Worm (Caenorhabditis elegans) whole organism, L1 larva: ENCODE results near the gene srw-144.

Experiments
- C16A3.4 ChIP-seq: fragments of 150-350 bp; optimal IDR thresholded peaks from 2 replicates; lab custom pipeline; 2014; ENCODE audit warnings: missing biosample characterization, missing genetic modification characterization
- C34B4.2 ChIP-seq: sonication (generic microtip); optimal IDR thresholded peaks from 2 replicates; lab custom pipeline; 2017; ENCODE audit warnings: mild to moderate bottlenecking, missing genetic modification characterization, missing compliant biosample characterization
- Y116A8C.19 ChIP-seq: sonication (generic microtip); optimal IDR thresholded peaks from 2 replicates; lab custom pipeline; 2016; ENCODE audit warnings: missing compliant biosample characterization, missing genetic modification characterization, borderline replicate concordance
- blmp-1 ChIP-seq: fragments of 150-350 bp; optimal IDR thresholded peaks from 2 replicates; lab custom pipeline; 2014; ENCODE audit warnings: missing biosample characterization, missing genetic modification characterization
- ceh-8 ChIP-seq: fragments of 200-800 bp; sonication (Bioruptor generic); optimal IDR thresholded peaks from 2 replicates; lab custom pipeline; 2018; ENCODE audit warnings: mild to moderate bottlenecking, missing genetic modification characterization, moderate library complexity, missing compliant biosample characterization
- ceh-82 ChIP-seq, 3 experiments: fragments of 150-350 bp in 1 of 3; sonication (generic microtip) in 2 of 3; optimal IDR thresholded peaks; 2 replicates each; lab custom pipeline; 2014 to 2017; ENCODE audit warnings: missing biosample characterization in 3 of 3, missing genetic modification characterization in 3 of 3
- ceh-88 ChIP-seq: fragments of 200-800 bp; sonication (Bioruptor generic); IDR thresholded peaks from 2 replicates; pipeline ENCODE4 v1.3.6; 2022; ENCODE audit warnings: missing genetic modification characterization, missing compliant biosample characterization
- dsc-1 ChIP-seq: sonication (generic microtip); optimal IDR thresholded peaks from 2 replicates; lab custom pipeline; 2016; ENCODE audit warnings: mild to moderate bottlenecking, missing genetic modification characterization, missing compliant biosample characterization
- efl-1 ChIP-seq, 4 experiments: fragments of 150-350 bp; optimal IDR thresholded peaks in 3 of 4; peaks in 1 of 4; 1 replicate in 1 of 4; 2 replicates in 3 of 4; lab custom pipeline; 2014; ENCODE audit warnings: missing biosample characterization in 2 of 4, missing genetic modification characterization in 2 of 4, missing genetic modification reagents in 2 of 4
- egl-13 ChIP-seq: sonication (generic microtip); optimal IDR thresholded peaks from 2 replicates; lab custom pipeline; 2016; ENCODE audit warnings: missing genotype, missing genetic modification reagents, missing genetic modification characterization, missing compliant biosample characterization
- elt-2 ChIP-seq: sonication (generic microtip); optimal IDR thresholded peaks from 2 replicates; lab custom pipeline; 2016; ENCODE audit warnings: missing genetic modification characterization, mild to moderate bottlenecking, inconsistent platforms, missing compliant biosample characterization, missing genetic modification reagents
- fkh-8 ChIP-seq: sonication (generic microtip); optimal IDR thresholded peaks from 2 replicates; lab custom pipeline; 2016; ENCODE audit warnings: mild to moderate bottlenecking, missing genetic modification characterization, missing compliant biosample characterization
- hlh-17 ChIP-seq: fragments of 200-800 bp; sonication (Bioruptor generic); optimal IDR thresholded peaks from 2 replicates; lab custom pipeline; 2018; ENCODE audit warnings: missing genetic modification characterization, mild to moderate bottlenecking, missing compliant biosample characterization, moderate library complexity, borderline replicate concordance
- lin-14 ChIP-seq: fragments of 200-800 bp; sonication (Bioruptor generic); optimal IDR thresholded peaks from 2 replicates; lab custom pipeline; 2018; ENCODE audit warnings: mild to moderate bottlenecking, missing genetic modification characterization, moderate library complexity, missing compliant biosample characterization
- lin-15B ChIP-seq: fragments of 150-350 bp; sonication (generic microtip); optimal IDR thresholded peaks from 3 replicates; lab custom pipeline; 2014; ENCODE audit warnings: missing biosample characterization, missing genetic modification characterization
- lir-3 ChIP-seq: sonication (generic microtip); optimal IDR thresholded peaks from 2 replicates; lab custom pipeline; 2016; ENCODE audit warnings: mild to moderate bottlenecking, missing genetic modification characterization, moderate library complexity, missing compliant biosample characterization; ENCODE audit not compliant: poor library complexity
- mab-9 ChIP-seq: fragments of 200-800 bp; sonication (Bioruptor generic); IDR thresholded peaks from 2 replicates; pipeline ENCODE4 v1.3.6; 2022; ENCODE audit warnings: missing genetic modification reagents, missing genetic modification characterization, missing compliant biosample characterization
- mdl-1 ChIP-seq, 2 experiments: fragments of 150-350 bp; optimal IDR thresholded peaks; 2 replicates each; lab custom pipeline; 2014 to 2017; ENCODE audit warnings: missing biosample characterization in 2 of 2, missing genetic modification characterization in 2 of 2, inconsistent platforms in 1 of 2
- mef-2 ChIP-seq: fragments of 150-350 bp; optimal IDR thresholded peaks from 2 replicates; lab custom pipeline; 2014; ENCODE audit warnings: missing biosample characterization, missing genetic modification characterization
- nhr-19 ChIP-seq: fragments of 200-800 bp; sonication (Bioruptor generic); conservative IDR thresholded peaks from 2 replicates; pipeline ENCODE4 v1.3.6; 2022; ENCODE audit warnings: missing genetic modification characterization, missing compliant biosample characterization
- nhr-237 ChIP-seq: fragments of 150-350 bp; optimal IDR thresholded peaks from 2 replicates; lab custom pipeline; 2014; ENCODE audit warnings: missing biosample characterization, missing genetic modification characterization
- nhr-85 ChIP-seq: sonication (generic microtip); peaks from one replicate; lab custom pipeline; 2016; ENCODE audit warnings: missing genetic modification characterization, inconsistent platforms, missing compliant biosample characterization
- nhr-90 ChIP-seq: sonication (generic microtip); optimal IDR thresholded peaks from 2 replicates; lab custom pipeline; 2016; ENCODE audit warnings: mild to moderate bottlenecking, missing genetic modification characterization, missing compliant biosample characterization; ENCODE audit not compliant: poor library complexity
- pqm-1 ChIP-seq: sonication (generic microtip); optimal IDR thresholded peaks from 3 replicates; lab custom pipeline; 2017; ENCODE audit warnings: missing biosample characterization, missing genetic modification characterization
- rnt-1 ChIP-seq: sonication (generic microtip); optimal IDR thresholded peaks from 2 replicates; lab custom pipeline; 2016; ENCODE audit warnings: mild to moderate bottlenecking, missing genetic modification characterization, moderate library complexity, missing compliant biosample characterization
- skn-1 ChIP-seq: fragments of 150-350 bp; optimal IDR thresholded peaks from 2 replicates; lab custom pipeline; 2014; ENCODE audit warnings: missing biosample characterization, missing genetic modification characterization
- snpc-4 ChIP-seq: fragments of 150-350 bp; optimal IDR thresholded peaks from 2 replicates; lab custom pipeline; 2014; ENCODE audit warnings: missing biosample characterization, missing genetic modification characterization
- sptf-1 ChIP-seq: fragments of 150-350 bp; optimal IDR thresholded peaks from 2 replicates; lab custom pipeline; 2014; ENCODE audit warnings: missing biosample characterization, missing genetic modification characterization
- sup-37 ChIP-seq: fragments of 200-800 bp; sonication (Bioruptor generic); optimal IDR thresholded peaks from 2 replicates; lab custom pipeline; 2018; ENCODE audit warnings: mild to moderate bottlenecking, missing genetic modification characterization, missing compliant biosample characterization
- swsn-7 ChIP-seq: sonication (generic microtip); optimal IDR thresholded peaks from 2 replicates; lab custom pipeline; 2016; ENCODE audit warnings: missing genetic modification characterization, missing compliant biosample characterization
- tbx-2 ChIP-seq: sonication (generic microtip); optimal IDR thresholded peaks from 2 replicates; lab custom pipeline; 2016; ENCODE audit warnings: missing genetic modification characterization, missing compliant biosample characterization
- tlp-1 ChIP-seq: fragments of 150-350 bp; optimal IDR thresholded peaks from 2 replicates; lab custom pipeline; 2014; ENCODE audit warnings: missing biosample characterization, missing genetic modification characterization
- unc-62 ChIP-seq: fragments of 150-350 bp; optimal IDR thresholded peaks from 2 replicates; lab custom pipeline; 2014; ENCODE audit warnings: missing biosample characterization, missing genetic modification reagents, missing genetic modification characterization
- unc-86 ChIP-seq: sonication (generic microtip); optimal IDR thresholded peaks from 2 replicates; lab custom pipeline; 2016; ENCODE audit warnings: missing genetic modification characterization, missing compliant biosample characterization
- unc-98 ChIP-seq: fragments of 200-800 bp; sonication (Bioruptor generic); IDR thresholded peaks from 2 replicates; pipeline ENCODE4 v1.3.6; 2022; ENCODE audit warnings: missing genetic modification characterization, missing compliant biosample characterization
- zag-1 ChIP-seq: fragments of 150-350 bp; optimal IDR thresholded peaks from 2 replicates; lab custom pipeline; 2014; ENCODE audit warnings: missing biosample characterization, missing genetic modification characterization
- ztf-11 ChIP-seq, 2 experiments: sonication (generic microtip); optimal IDR thresholded peaks; 2 replicates each; lab custom pipeline; 2016 to 2017; ENCODE audit warnings: missing genetic modification characterization in 2 of 2, missing biosample characterization in 1 of 2, missing compliant biosample characterization in 1 of 2

srw-144 gene

ce11 chrV:2960894-2961293, at the start of gene srw-144:
TSS of gene srw-144 (minus strand) at chrV:2960994.
- TF ChIP-seq efl-1 (optimal IDR thresholded peaks at IDR 0.05; lab: Kevin White, UChicago) (no peak), efl-1 (GFP tag; optimal IDR thresholded peaks at IDR 0.05 in 1 of 2; lab: Kevin White, UChicago) (peak in 1 of 2 experiments; percentile 5), ceh-8 (GFP tag; lab: Kevin White, UChicago) (no peak)
- TF ChIP-seq, all 84 proteins: peak for 1

ce11 chrV:3010468-3010867, 49.7 kb upstream of the srw-144 start, which contains the start of gene srw-136:
TSS of gene srw-136 (minus strand) at chrV:3010568.
- TF ChIP-seq hlh-17 (no peak), unc-98 (GFP tag; lab: Robert Waterston, UW) (no peak), unc-62 (GFP tag; lab: Kevin White, UChicago) (no peak), Y116A8C.19 (tag; lab: Kevin White, UChicago) (no peak), tlp-1 (tag; lab: Kevin White, UChicago) (no peak), mef-2 (no peak), snpc-4 (no peak), tbx-2 (tag; lab: Kevin White, UChicago) (no peak), ztf-11 (tag; optimal IDR thresholded peaks at IDR 0.05; lab: Kevin White, UChicago) (no peak), blmp-1 (tag; lab: Kevin White, UChicago) (no peak), zag-1 (tag; lab: Kevin White, UChicago) (no peak), nhr-237 (tag; lab: Kevin White, UChicago) (no peak), mab-9 (GFP tag; lab: Robert Waterston, UW) (no peak), lir-3 (tag; lab: Kevin White, UChicago) (no peak), swsn-7 (tag; lab: Kevin White, UChicago) (no peak), elt-2 (tag; lab: Kevin White, UChicago) (no peak), unc-86 (tag; lab: Kevin White, UChicago) (no peak), egl-13 (tag; lab: Kevin White, UChicago) (no peak)

ce11 chrV:3005964-3006363, 45.2 kb upstream of the srw-144 start, which contains the start of gene srw-112:
TSS of gene srw-112 (minus strand) at chrV:3006064.
- TF ChIP-seq fkh-8 = peak; percentile 0
- no peak for TF ChIP-seq C16A3.4 (tag; lab: Kevin White, UChicago)

ce11 chrV:2999736-3000135, 38.9 kb upstream of the srw-144 start, which contains the start of gene srw-119:
TSS of gene srw-119 (minus strand) at chrV:2999836.
- TF ChIP-seq C16A3.4 (tag; lab: Kevin White, UChicago) (no peak), mdl-1 (tag; optimal IDR thresholded peaks at IDR 0.05; lab: Kevin White, UChicago) (no peak), ceh-82 (tag; optimal IDR thresholded peaks at IDR 0.05; lab: Kevin White, UChicago) (no peak), sptf-1 (tag; lab: Kevin White, UChicago) (no peak), nhr-90 (tag; lab: Kevin White, UChicago) (no peak), C34B4.2 (tag; lab: Kevin White, UChicago) (no peak), pqm-1 (no peak), sup-37 (GFP tag; lab: Kevin White, UChicago) (no peak), nhr-85 (tag; lab: Kevin White, UChicago) (no peak), lin-15B (tag; lab: Kevin White, UChicago) (no peak), ceh-88 (GFP tag; lab: Robert Waterston, UW) (no peak), dsc-1 (tag; lab: Kevin White, UChicago) (no peak), skn-1 (tag; lab: Kevin White, UChicago) (no peak), hlh-17 (no peak), nhr-19 (GFP tag; lab: Robert Waterston, UW) (no peak), rnt-1 (no peak), lin-14 (GFP tag; lab: Kevin White, UChicago) (no peak)
